Fruit fly (Drosophila melanogaster) whole organism, embryonic: Measurements from ENCODE around the gene HP1b.

Source experiments
- Asciz ChIP-seq: fragments of 200-800 bp; sonication (Bioruptor generic); optimal IDR thresholded peaks from 2 replicates; lab custom pipeline; 2017; ENCODE audit warnings: missing biosample characterization, mild to moderate bottlenecking, missing genetic modification characterization, missing genetic modification reagents
- Awh ChIP-seq: fragments of 200-800 bp; sonication (Bioruptor generic); IDR thresholded peaks from 2 replicates; pipeline ENCODE4, ENCODE4 v1.3.6; 2022; ENCODE audit warnings: missing biosample characterization, missing genetic modification characterization
- CG10209 ChIP-seq: fragments of 200-800 bp; sonication (Bioruptor generic); optimal IDR thresholded peaks from 3 replicates; lab custom pipeline; 2017; ENCODE audit warnings: missing biosample characterization, mild to moderate bottlenecking, missing genetic modification characterization, missing genetic modification reagents
- CG11398 ChIP-seq: fragments of 200-800 bp; sonication (Bioruptor generic); optimal IDR thresholded peaks from 2 replicates; lab custom pipeline; 2016; ENCODE audit warnings: missing biosample characterization, missing genetic modification characterization
- CG11504 ChIP-seq: fragments of 200-800 bp; sonication (Bioruptor generic); optimal IDR thresholded peaks from 3 replicates; lab custom pipeline; 2019; ENCODE audit warnings: missing biosample characterization, mild to moderate bottlenecking, missing genetic modification characterization, moderate library complexity
- CG13424 ChIP-seq: fragments of 200-800 bp; sonication (Bioruptor generic); optimal IDR thresholded peaks from 2 replicates; lab custom pipeline; 2019; ENCODE audit warnings: missing biosample characterization, mild to moderate bottlenecking, missing genetic modification characterization, moderate library complexity
- CG1603 ChIP-seq: fragments of 200-800 bp; sonication (Bioruptor generic); optimal IDR thresholded peaks from 2 replicates; lab custom pipeline; 2019; ENCODE audit warnings: missing biosample characterization, mild to moderate bottlenecking, missing genetic modification characterization, moderate library complexity
- CG17186 ChIP-seq: fragments of 200-800 bp; sonication (Bioruptor generic); optimal IDR thresholded peaks from 3 replicates; lab custom pipeline; 2017; ENCODE audit warnings: missing biosample characterization, missing genetic modification reagents, missing genetic modification characterization
- CG18764 ChIP-seq: fragments of 200-800 bp; sonication (Bioruptor generic); optimal IDR thresholded peaks from 3 replicates; lab custom pipeline; 2016; ENCODE audit warnings: missing biosample characterization, missing genetic modification characterization
- CG2116 ChIP-seq: fragments of 200-800 bp; sonication (Bioruptor generic); optimal IDR thresholded peaks from 3 replicates; lab custom pipeline; 2018; ENCODE audit warnings: missing biosample characterization, mild to moderate bottlenecking, missing genetic modification characterization
- CG30403 ChIP-seq: fragments of 200-800 bp; sonication (Bioruptor generic); optimal IDR thresholded peaks from 3 replicates; lab custom pipeline; 2016; ENCODE audit warnings: missing biosample characterization, missing genetic modification characterization
- CG4820 ChIP-seq: fragments of 200-800 bp; sonication (Bioruptor generic); optimal IDR thresholded peaks from 3 replicates; lab custom pipeline; 2016; ENCODE audit warnings: missing biosample characterization, missing genetic modification characterization
- CG5180 ChIP-seq: fragments of 200-800 bp; sonication (Bioruptor generic); optimal IDR thresholded peaks from 3 replicates; lab custom pipeline; 2017; ENCODE audit warnings: missing biosample characterization, missing genetic modification characterization, mild to moderate bottlenecking, moderate library complexity, missing genetic modification reagents
- CG6791 ChIP-seq: fragments of 200-800 bp; sonication (Bioruptor generic); IDR thresholded peaks from 3 replicates; pipeline ENCODE4 v1.3.6; 2022; ENCODE audit warnings: missing biosample characterization, missing genetic modification characterization; ENCODE audit not compliant: partially characterized antibody
- CG7271 ChIP-seq: fragments of 200-800 bp; sonication (Bioruptor generic); optimal IDR thresholded peaks from 2 replicates; lab custom pipeline; 2018; ENCODE audit warnings: missing biosample characterization, mild to moderate bottlenecking, missing genetic modification characterization, moderate library complexity
- CTCF ChIP-seq: fragments of 200-800 bp; sonication (Bioruptor generic); optimal IDR thresholded peaks from 2 replicates; lab custom pipeline; 2017; ENCODE audit warnings: missing biosample characterization, mild to moderate bottlenecking, missing genetic modification characterization, moderate library complexity
- Dp ChIP-seq: fragments of 200-800 bp; sonication (Bioruptor generic); optimal IDR thresholded peaks from 2 replicates; lab custom pipeline; 2018; ENCODE audit warnings: missing biosample characterization, mild to moderate bottlenecking, missing genetic modification characterization, moderate library complexity
- Dref ChIP-seq: fragments of 200-800 bp; sonication (Bioruptor generic); IDR thresholded peaks from 2 replicates; pipeline ENCODE4 v1.3.6; 2022; ENCODE audit warnings: missing biosample characterization, missing genetic modification characterization
- Drgx ChIP-seq: fragments of 200-800 bp; sonication (Bioruptor generic); IDR thresholded peaks from 2 replicates; pipeline ENCODE4 v1.3.6; 2022; ENCODE audit warnings: missing biosample characterization, missing genetic modification characterization
- E2f2 ChIP-seq: fragments of 200-800 bp; sonication (Bioruptor generic); IDR thresholded peaks from 2 replicates; pipeline ENCODE4 v1.3.6; 2022; ENCODE audit warnings: missing biosample characterization, missing genetic modification characterization
- Gug ChIP-seq: fragments of 200-800 bp; sonication (Bioruptor generic); IDR thresholded peaks from 4 replicates; pipeline ENCODE4 v1.3.6; 2022; ENCODE audit warnings: missing biosample characterization, missing genetic modification characterization
- HLH4C ChIP-seq: fragments of 200-800 bp; sonication (Bioruptor generic); IDR thresholded peaks from 3 replicates; pipeline ENCODE4 v1.3.6; 2022; ENCODE audit warnings: missing biosample characterization, missing genetic modification characterization; ENCODE audit not compliant: partially characterized antibody
- Hmx ChIP-seq: fragments of 200-800 bp; sonication (Bioruptor generic); optimal IDR thresholded peaks from 2 replicates; lab custom pipeline; 2016; ENCODE audit warnings: missing biosample characterization, missing genetic modification characterization
- Lhr ChIP-seq: fragments of 200-800 bp; sonication (Bioruptor generic); optimal IDR thresholded peaks from 3 replicates; lab custom pipeline; 2017; ENCODE audit warnings: mild to moderate bottlenecking, missing biosample characterization, missing genetic modification reagents, missing genetic modification characterization
- MTF-1 ChIP-seq: fragments of 200-800 bp; sonication (Bioruptor generic); optimal IDR thresholded peaks from 2 replicates; lab custom pipeline; 2018; ENCODE audit warnings: missing biosample characterization, mild to moderate bottlenecking, missing genetic modification characterization, borderline replicate concordance
- Meics ChIP-seq: fragments of 200-800 bp; sonication (Bioruptor generic); optimal IDR thresholded peaks from 2 replicates; lab custom pipeline; 2017; ENCODE audit warnings: missing biosample characterization, mild to moderate bottlenecking, missing genetic modification characterization
- Myb ChIP-seq: fragments of 200-800 bp; sonication (Bioruptor generic); optimal IDR thresholded peaks from 2 replicates; lab custom pipeline; 2016; ENCODE audit warnings: missing biosample characterization, missing genetic modification characterization
- NK7.1 ChIP-seq: fragments of 200-800 bp; sonication (Bioruptor generic); optimal IDR thresholded peaks from 3 replicates; lab custom pipeline; 2016; ENCODE audit warnings: missing biosample characterization, missing genetic modification characterization
- Nf-YC ChIP-seq: fragments of 200-800 bp; optimal IDR thresholded peaks from 3 replicates; lab custom pipeline; 2019; ENCODE audit warnings: missing biosample characterization, mild to moderate bottlenecking, missing genetic modification characterization, moderate library complexity
- Poxn ChIP-seq: fragments of 200-800 bp; sonication (Bioruptor generic); IDR thresholded peaks from 2 replicates; pipeline ENCODE4 v1.3.6; 2022; ENCODE audit warnings: missing biosample characterization, missing genetic modification characterization
- Sin3A ChIP-seq: fragments of >200 bp; optimal IDR thresholded peaks from 2 replicates; lab custom pipeline; 2018
- ac ChIP-seq: fragments of 200-800 bp; sonication (Bioruptor generic); optimal IDR thresholded peaks from 3 replicates; lab custom pipeline; 2017; ENCODE audit warnings: missing biosample characterization, mild to moderate bottlenecking, missing genetic modification characterization
- ase ChIP-seq: fragments of 200-800 bp; sonication (Bioruptor generic); IDR thresholded peaks from 3 replicates; pipeline ENCODE4 v1.3.6; 2022; ENCODE audit warnings: missing biosample characterization, missing genetic modification characterization
- fd3F ChIP-seq: fragments of 200-800 bp; sonication (Bioruptor generic); optimal IDR thresholded peaks from 2 replicates; lab custom pipeline; 2018; ENCODE audit warnings: missing biosample characterization, mild to moderate bottlenecking, missing genetic modification characterization, moderate library complexity
- gcm2 ChIP-seq: fragments of 200-800 bp; sonication (Bioruptor generic); optimal IDR thresholded peaks from 2 replicates; lab custom pipeline; 2016; ENCODE audit warnings: missing biosample characterization, missing genetic modification characterization
- gro ChIP-seq: fragments of 200-800 bp; sonication (Bioruptor generic); optimal IDR thresholded peaks from 2 replicates; lab custom pipeline; 2016; ENCODE audit warnings: missing biosample characterization, missing genetic modification characterization
- gsb ChIP-seq: fragments of 200-800 bp; sonication (Bioruptor generic); IDR thresholded peaks from 2 replicates; pipeline ENCODE4 v1.3.6; 2022; ENCODE audit warnings: missing biosample characterization, missing genetic modification characterization
- hth ChIP-seq: fragments of >200 bp; optimal IDR thresholded peaks from 2 replicates; lab custom pipeline; 2017; ENCODE audit warnings: inconsistent platforms
- knrl ChIP-seq: fragments of 200-800 bp; sonication (Bioruptor generic); IDR thresholded peaks from 3 replicates; pipeline ENCODE4 v1.3.6; 2022; ENCODE audit warnings: missing biosample characterization, missing genetic modification characterization; ENCODE audit not compliant: partially characterized antibody
- org-1 ChIP-seq: fragments of 200-800 bp; sonication (Bioruptor generic); optimal IDR thresholded peaks from 2 replicates; lab custom pipeline; 2017; ENCODE audit warnings: missing biosample characterization, missing genetic modification characterization
- seq ChIP-seq: fragments of 200-800 bp; sonication (Bioruptor generic); IDR thresholded peaks from 2 replicates; pipeline ENCODE4 v1.3.6; 2022; ENCODE audit warnings: missing biosample characterization, missing genetic modification characterization
- stwl ChIP-seq: fragments of 200-800 bp; sonication (Bioruptor generic); optimal IDR thresholded peaks from 3 replicates; lab custom pipeline; 2018; ENCODE audit warnings: missing biosample characterization, mild to moderate bottlenecking, missing genetic modification characterization, moderate library complexity
- vvl ChIP-seq: fragments of 200-800 bp; sonication (Bioruptor generic); IDR thresholded peaks from 2 replicates; pipeline ENCODE4 v1.3.6; 2022; ENCODE audit warnings: missing biosample characterization, missing genetic modification characterization
- zen ChIP-seq: fragments of 200-800 bp; sonication (Bioruptor generic); optimal IDR thresholded peaks from 3 replicates; lab custom pipeline; 2018; ENCODE audit warnings: missing biosample characterization, mild to moderate bottlenecking, missing genetic modification characterization, moderate library complexity

The HP1b gene

DNA sequence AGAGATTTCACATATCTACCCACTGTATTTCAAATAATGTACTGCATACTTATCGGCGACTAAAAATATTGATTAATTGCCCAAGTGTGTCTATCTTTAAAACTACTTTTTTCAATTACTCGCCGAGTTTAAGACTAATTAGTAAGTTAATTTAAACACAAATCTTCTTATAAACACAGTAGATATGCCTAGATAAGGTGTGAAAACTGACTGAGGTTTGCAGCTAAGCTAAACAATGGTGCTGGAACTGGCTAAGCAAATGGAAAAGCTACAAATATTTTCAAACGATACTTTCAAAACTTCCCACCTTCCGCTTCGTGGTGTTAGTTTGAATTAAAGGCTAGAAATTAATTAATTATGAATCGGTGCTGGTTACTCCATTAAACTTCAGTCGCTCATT, 40.0 kb upstream of the HP1b start (continued):
- TF ChIP-seq ac (GFP tag; lab: Kevin White, UChicago) (no peak), HLH4C (no peak), CG18764 (no peak), zen (no peak), knrl (GFP tag; lab: Robert Waterston, UW) (no peak), CG2116 (peak; percentile 6), hth (no peak), org-1 (GFP tag; lab: Kevin White, UChicago) (no peak), gsb (no peak), Dp (GFP tag; lab: Kevin White, UChicago) (peak; percentile 53), Dref (GFP tag; lab: Robert Waterston, UW) (no peak), CG11398 (GFP tag; lab: Kevin White, UChicago) (no peak), CG4820 (GFP tag; lab: Kevin White, UChicago) (no peak), CG13424 (tag; lab: Kevin White, UChicago) (no peak), NK7.1 (GFP tag; lab: Kevin White, UChicago) (no peak), Lhr (peak; percentile 28), Sin3A (lab: Kevin White, UChicago) (no peak), gro (no peak), Drgx (GFP tag; lab: Robert Waterston, UW) (no peak), CTCF (peak; percentile 78), Hmx (no peak), CG5180 (GFP tag; lab: Kevin White, UChicago) (no peak), Nf-YC (peak; percentile 8), seq (GFP tag; lab: Robert Waterston, UW) (no peak), Meics (GFP tag; lab: Kevin White, UChicago) (no peak), CG11504 (peak; percentile 16), CG10209 (GFP tag; lab: Kevin White, UChicago) (no peak), stwl (tag; lab: Kevin White, UChicago) (peak; percentile 34), ase (GFP tag; lab: Robert Waterston, UW) (no peak), Gug (no peak), Awh (no peak), fd3F (GFP tag; lab: Kevin White, UChicago) (no peak), Asciz (GFP tag; lab: Kevin White, UChicago) (no peak), CG6791 (GFP tag; lab: Robert Waterston, UW) (0 out of 3 replicates have a peak, but pooled peaks have one; percentile 9), E2f2 (peak; percentile 63), CG7271 (tag; lab: Kevin White, UChicago) (no peak), CG30403 (no peak), Poxn (GFP tag; lab: Robert Waterston, UW) (no peak), vvl (GFP tag; lab: Robert Waterston, UW) (0 out of 2 replicates have a peak, but pooled peaks have one; percentile 14), gcm2 (no peak), MTF-1 (GFP tag; lab: Kevin White, UChicago) (no peak), CG1603 (tag; lab: Kevin White, UChicago) (peak; percentile 40), CG17186 (no peak), Myb (GFP tag; lab: Kevin White, UChicago) (peak; percentile 38)
